Fruit fly (Drosophila melanogaster) whole organism, embryonic: ENCODE measurements around the gene CAH16.

ENCODE experiments used
- ATbp ChIP-seq: fragments of 200-800 bp; sonication (Bioruptor generic); optimal IDR thresholded peaks from 2 replicates; lab custom pipeline; 2017; ENCODE audit warnings: missing biosample characterization, mild to moderate bottlenecking, missing genetic modification characterization, missing genetic modification reagents
- Asciz ChIP-seq: fragments of 200-800 bp; sonication (Bioruptor generic); optimal IDR thresholded peaks from 2 replicates; lab custom pipeline; 2017; ENCODE audit warnings: missing biosample characterization, mild to moderate bottlenecking, missing genetic modification characterization, missing genetic modification reagents
- CG10267 ChIP-seq: fragments of 200-800 bp; sonication (Bioruptor generic); optimal IDR thresholded peaks from 2 replicates; lab custom pipeline; 2018; ENCODE audit warnings: missing biosample characterization, mild to moderate bottlenecking, missing genetic modification characterization, moderate library complexity
- CG10366 ChIP-seq: fragments of 200-800 bp; sonication (Bioruptor generic); IDR thresholded peaks from 2 replicates; pipeline ENCODE4 v1.3.6; 2022; ENCODE audit warnings: missing biosample characterization, missing genetic modification characterization
- CG11504 ChIP-seq: fragments of 200-800 bp; sonication (Bioruptor generic); optimal IDR thresholded peaks from 3 replicates; lab custom pipeline; 2019; ENCODE audit warnings: missing biosample characterization, mild to moderate bottlenecking, missing genetic modification characterization, moderate library complexity
- CG15514 ChIP-seq: fragments of 200-800 bp; sonication (Bioruptor generic); optimal IDR thresholded peaks from 3 replicates; lab custom pipeline; 2017; ENCODE audit warnings: missing biosample characterization, missing genetic modification characterization, mild to moderate bottlenecking, moderate library complexity, missing genetic modification reagents
- CG1603 ChIP-seq: fragments of 200-800 bp; sonication (Bioruptor generic); optimal IDR thresholded peaks from 2 replicates; lab custom pipeline; 2019; ENCODE audit warnings: missing biosample characterization, mild to moderate bottlenecking, missing genetic modification characterization, moderate library complexity
- CG16815 ChIP-seq: fragments of 200-800 bp; sonication (Bioruptor generic); optimal IDR thresholded peaks from 3 replicates; lab custom pipeline; 2017; ENCODE audit warnings: missing biosample characterization, mild to moderate bottlenecking, missing genetic modification characterization
- CG17361 ChIP-seq: fragments of 200-800 bp; sonication (Bioruptor generic); IDR thresholded peaks from 3 replicates; pipeline ENCODE4 v1.3.6; 2022; ENCODE audit warnings: missing biosample characterization, missing genetic modification characterization
- CG17612 ChIP-seq: fragments of 200-800 bp; sonication (Bioruptor generic); IDR thresholded peaks from 2 replicates; pipeline ENCODE4 v1.3.6; 2022; ENCODE audit warnings: missing biosample characterization, missing genetic modification characterization
- CG18011 ChIP-seq: fragments of 200-800 bp; sonication (Bioruptor generic); optimal IDR thresholded peaks from 2 replicates; lab custom pipeline; 2017; ENCODE audit warnings: missing biosample characterization, missing genetic modification characterization, mild to moderate bottlenecking, moderate library complexity, missing genotype
- CG18262 ChIP-seq: fragments of 200-800 bp; optimal IDR thresholded peaks from 3 replicates; lab custom pipeline; 2019; ENCODE audit warnings: missing biosample characterization, mild to moderate bottlenecking, missing genetic modification characterization, moderate library complexity
- CG2199 ChIP-seq: fragments of 200-800 bp; sonication (Bioruptor generic); IDR thresholded peaks from 3 replicates; pipeline ENCODE4 v1.3.6; 2022; ENCODE audit warnings: missing biosample characterization, missing genetic modification characterization
- CG2678 ChIP-seq: fragments of 200-800 bp; sonication (Bioruptor generic); optimal IDR thresholded peaks from 3 replicates; lab custom pipeline; 2019; ENCODE audit warnings: missing biosample characterization, mild to moderate bottlenecking, missing genetic modification characterization, moderate library complexity
- CG3847 ChIP-seq: fragments of 200-800 bp; sonication (Bioruptor generic); IDR thresholded peaks from 2 replicates; pipeline ENCODE4 v1.3.6; 2022; ENCODE audit warnings: missing biosample characterization, missing genetic modification characterization
- CG42726 ChIP-seq: fragments of 200-800 bp; sonication (Bioruptor generic); IDR thresholded peaks from 2 replicates; pipeline ENCODE4 v1.3.6; 2022; ENCODE audit warnings: missing biosample characterization, missing genetic modification characterization; ENCODE audit not compliant: partially characterized antibody
- CG4707 ChIP-seq: fragments of 200-800 bp; sonication (Bioruptor generic); optimal IDR thresholded peaks from 2 replicates; lab custom pipeline; 2018; ENCODE audit warnings: missing biosample characterization, mild to moderate bottlenecking, missing genetic modification characterization, moderate library complexity
- CG5245 ChIP-seq: fragments of 200-800 bp; sonication (Bioruptor generic); optimal IDR thresholded peaks from 3 replicates; lab custom pipeline; 2016; ENCODE audit warnings: missing biosample characterization, missing genetic modification characterization
- CG6272 ChIP-seq: fragments of 200-800 bp; sonication (Bioruptor generic); IDR thresholded peaks from 2 replicates; pipeline ENCODE4 v1.3.6; 2022; ENCODE audit warnings: missing biosample characterization, missing genetic modification characterization
- CG7786 ChIP-seq: fragments of 200-800 bp; sonication (Bioruptor generic); optimal IDR thresholded peaks from 2 replicates; lab custom pipeline; 2016; ENCODE audit warnings: missing biosample characterization, missing genetic modification characterization
- CG7839 ChIP-seq: fragments of 200-800 bp; sonication (Bioruptor generic); optimal IDR thresholded peaks from 3 replicates; lab custom pipeline; 2018; ENCODE audit warnings: missing biosample characterization, mild to moderate bottlenecking, missing genetic modification characterization, moderate library complexity
- CG8388 ChIP-seq: fragments of 200-800 bp; sonication (Bioruptor generic); optimal IDR thresholded peaks from 2 replicates; lab custom pipeline; 2019; ENCODE audit warnings: missing biosample characterization, mild to moderate bottlenecking, missing genetic modification characterization, moderate library complexity
- CG9727 ChIP-seq: fragments of 200-800 bp; sonication (Bioruptor generic); optimal IDR thresholded peaks from 3 replicates; lab custom pipeline; 2017; ENCODE audit warnings: missing biosample characterization, mild to moderate bottlenecking, missing genetic modification characterization
- CG9876 ChIP-seq: fragments of 200-800 bp; sonication (Bioruptor generic); optimal IDR thresholded peaks from 2 replicates; lab custom pipeline; 2016; ENCODE audit warnings: missing biosample characterization, missing genetic modification characterization
- CTCF ChIP-seq: fragments of 200-800 bp; sonication (Bioruptor generic); optimal IDR thresholded peaks from 2 replicates; lab custom pipeline; 2017; ENCODE audit warnings: missing biosample characterization, mild to moderate bottlenecking, missing genetic modification characterization, moderate library complexity
- CoRest ChIP-seq: fragments of 200-800 bp; sonication (Bioruptor generic); optimal IDR thresholded peaks from 3 replicates; lab custom pipeline; 2018; ENCODE audit warnings: missing biosample characterization, mild to moderate bottlenecking, missing genetic modification characterization, moderate library complexity
- D19A ChIP-seq: fragments of 200-800 bp; optimal IDR thresholded peaks from 3 replicates; lab custom pipeline; 2019; ENCODE audit warnings: missing biosample characterization, mild to moderate bottlenecking, missing genetic modification characterization, moderate library complexity
- Elba2 ChIP-seq: fragments of 200-800 bp; sonication (Bioruptor generic); optimal IDR thresholded peaks from 3 replicates; lab custom pipeline; 2016; ENCODE audit warnings: missing biosample characterization, missing genetic modification characterization
- Fer2 ChIP-seq: fragments of 200-800 bp; sonication (Bioruptor generic); optimal IDR thresholded peaks from 2 replicates; lab custom pipeline; 2018; ENCODE audit warnings: missing biosample characterization, mild to moderate bottlenecking, missing genetic modification characterization, moderate library complexity
- Gug ChIP-seq: fragments of 200-800 bp; sonication (Bioruptor generic); IDR thresholded peaks from 4 replicates; pipeline ENCODE4 v1.3.6; 2022; ENCODE audit warnings: missing biosample characterization, missing genetic modification characterization
- HLH54F ChIP-seq: fragments of 200-800 bp; sonication (Bioruptor generic); optimal IDR thresholded peaks from 3 replicates; lab custom pipeline; 2016; ENCODE audit warnings: missing biosample characterization, missing genetic modification characterization
- NC2α ChIP-seq: fragments of 200-800 bp; sonication (Bioruptor generic); optimal IDR thresholded peaks from 2 replicates; lab custom pipeline; 2016; ENCODE audit warnings: missing biosample characterization, missing genetic modification characterization
- Optix ChIP-seq: fragments of 200-800 bp; sonication (Bioruptor generic); IDR thresholded peaks from 3 replicates; pipeline ENCODE4 v1.3.6; 2022; ENCODE audit warnings: missing biosample characterization, missing genetic modification characterization
- PHDP ChIP-seq: fragments of 200-800 bp; sonication (Bioruptor generic); optimal IDR thresholded peaks from 3 replicates; lab custom pipeline; 2018; ENCODE audit warnings: missing biosample characterization, mild to moderate bottlenecking, missing genetic modification characterization, moderate library complexity
- Ravus ChIP-seq: fragments of 200-800 bp; sonication (Bioruptor generic); IDR thresholded peaks from 2 replicates; pipeline ENCODE4 v1.3.6; 2022; ENCODE audit warnings: missing biosample characterization, missing genetic modification characterization
- Rfx ChIP-seq: fragments of 200-800 bp; sonication (Bioruptor generic); IDR thresholded peaks from 2 replicates; pipeline ENCODE4 v1.3.6; 2022; ENCODE audit warnings: missing biosample characterization, missing genetic modification characterization
- YL-1 ChIP-seq: fragments of 200-800 bp; sonication (Bioruptor generic); optimal IDR thresholded peaks from 3 replicates; lab custom pipeline; 2017; ENCODE audit warnings: missing biosample characterization, mild to moderate bottlenecking, missing genetic modification characterization
- da ChIP-seq: fragments of 200-800 bp; sonication (Bioruptor generic); optimal IDR thresholded peaks from 2 replicates; lab custom pipeline; 2016; ENCODE audit warnings: missing biosample characterization, missing genetic modification characterization
- hkb ChIP-seq, 2 experiments: fragments of 200-800 bp in 1 of 2; fragments of >200 bp in 1 of 2; sonication (Bioruptor generic) in 1 of 2; IDR thresholded peaks in 1 of 2; optimal IDR thresholded peaks in 1 of 2; 2 replicates each; pipeline versions ENCODE4 v1.3.6 to Lab custom; 2017 to 2022; ENCODE audit warnings: missing biosample characterization in 1 of 2, missing genetic modification characterization in 1 of 2
- jigr1 ChIP-seq: fragments of 200-800 bp; sonication (Bioruptor generic); IDR thresholded peaks from 3 replicates; pipeline ENCODE4 v1.3.6; 2022; ENCODE audit warnings: missing biosample characterization, missing genetic modification characterization
- kay ChIP-seq: fragments of 200-800 bp; sonication (Bioruptor generic); optimal IDR thresholded peaks from 2 replicates; lab custom pipeline; 2016; ENCODE audit warnings: missing biosample characterization, missing genetic modification characterization
- nom ChIP-seq: fragments of 200-800 bp; sonication (Bioruptor generic); optimal IDR thresholded peaks from 2 replicates; lab custom pipeline; 2017; ENCODE audit warnings: missing biosample characterization, missing genetic modification characterization, mild to moderate bottlenecking, moderate library complexity, missing genetic modification reagents
- sd ChIP-seq: fragments of 200-800 bp; sonication (Bioruptor generic); optimal IDR thresholded peaks from 3 replicates; lab custom pipeline; 2018; ENCODE audit warnings: missing biosample characterization, mild to moderate bottlenecking, missing genetic modification characterization, moderate library complexity
- shn ChIP-seq: fragments of 200-800 bp; sonication (Bioruptor generic); optimal IDR thresholded peaks from 3 replicates; lab custom pipeline; 2016; ENCODE audit warnings: missing biosample characterization, missing genetic modification characterization
- sima ChIP-seq: fragments of 200-800 bp; sonication (Bioruptor generic); optimal IDR thresholded peaks from 2 replicates; lab custom pipeline; 2016; ENCODE audit warnings: missing biosample characterization, missing genetic modification characterization
- sob ChIP-seq: fragments of 200-800 bp; sonication (Bioruptor generic); IDR thresholded peaks from 2 replicates; pipeline ENCODE4 v1.3.6; 2022; ENCODE audit warnings: missing biosample characterization, missing genetic modification characterization
- ttk ChIP-seq: fragments of 200-800 bp; sonication (Bioruptor generic); IDR thresholded peaks from 2 replicates; pipeline ENCODE4 v2.1.2; 2022; ENCODE audit warnings: missing biosample characterization, missing genetic modification characterization
- twi ChIP-seq: fragments of 200-800 bp; optimal IDR thresholded peaks from 2 replicates; lab custom pipeline; 2019; ENCODE audit warnings: missing biosample characterization, mild to moderate bottlenecking, missing genetic modification characterization, moderate library complexity
- wek ChIP-seq: fragments of 200-800 bp; sonication (Bioruptor generic); optimal IDR thresholded peaks from 3 replicates; lab custom pipeline; 2018; ENCODE audit warnings: missing biosample characterization, mild to moderate bottlenecking, missing genetic modification characterization, moderate library complexity
- zf30C ChIP-seq: fragments of 200-800 bp; sonication (Bioruptor generic); optimal IDR thresholded peaks from 3 replicates; lab custom pipeline; 2018; ENCODE audit warnings: missing biosample characterization, mild to moderate bottlenecking, missing genetic modification characterization

CAH16 gene

DNA sequence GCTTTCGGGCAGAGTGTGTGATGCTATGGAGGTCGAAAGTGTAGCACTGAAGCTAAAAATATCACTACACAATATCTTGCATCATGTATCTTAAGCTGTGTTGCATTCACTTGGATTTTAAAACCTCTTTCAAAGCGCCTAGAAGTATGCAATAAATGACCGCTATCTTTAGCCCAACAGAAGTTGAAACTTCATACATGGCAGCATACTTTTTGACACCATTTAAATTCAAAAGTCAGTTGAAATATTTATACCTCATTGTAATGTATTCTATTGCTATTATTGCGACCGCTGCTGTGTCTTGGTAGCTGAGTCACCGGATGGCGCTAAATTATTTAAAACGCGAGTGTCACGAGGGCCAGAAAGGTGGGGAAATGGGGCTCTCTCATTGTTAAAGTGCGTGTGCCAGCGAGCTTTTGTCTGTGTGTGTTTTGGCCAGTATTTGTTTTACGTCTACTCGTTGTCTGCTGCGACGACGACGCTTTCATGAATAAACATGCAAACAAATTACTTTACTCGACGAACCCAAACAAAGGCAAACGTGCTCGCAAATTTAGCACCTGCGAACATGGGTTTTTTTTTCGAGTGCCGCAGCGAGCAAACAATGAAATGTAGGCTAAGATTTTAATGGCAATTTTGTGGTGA lies 10.9 kb downstream of the CAH16 start (continued):
- no peak for TF ChIP-seq CG2678
- no peak for TF ChIP-seq CG6272 (GFP tag; lab: Robert Waterston, UW)
- no peak for TF ChIP-seq CG1603 (tag; lab: Kevin White, UChicago)
- TF ChIP-seq CG16815 (GFP tag; lab: Kevin White, UChicago), result no peak
- no peak for TF ChIP-seq Rfx
- no peak for TF ChIP-seq D19A
- no peak for TF ChIP-seq CoRest (tag; lab: Kevin White, UChicago)
- TF ChIP-seq wek (GFP tag; lab: Kevin White, UChicago), result no peak
- TF ChIP-seq sima (GFP tag; lab: Kevin White, UChicago), result no peak
- TF ChIP-seq da (GFP tag; lab: Kevin White, UChicago), result no peak
- TF ChIP-seq Optix (GFP tag; lab: Robert Waterston, UW), result no peak
- TF ChIP-seq NC2α (GFP tag; lab: Kevin White, UChicago), result no peak
- peak; percentile 36 for TF ChIP-seq ATbp (GFP tag; lab: Kevin White, UChicago)
- TF ChIP-seq CG9876, result no peak
- no peak for TF ChIP-seq sob (GFP tag; lab: Robert Waterston, UW)
- peak; percentile 6 for TF ChIP-seq CTCF (GFP tag; lab: Kevin White, UChicago)
- peak; percentile 6 for TF ChIP-seq CG7839 (tag; lab: Kevin White, UChicago)
- TF ChIP-seq CG10267 (tag; lab: Kevin White, UChicago), result no peak
- peak; percentile 80 for TF ChIP-seq CG17612 (GFP tag; lab: Robert Waterston, UW)
- TF ChIP-seq CG3847 (GFP tag; lab: Robert Waterston, UW), result no peak
- TF ChIP-seq zf30C (GFP tag; lab: Kevin White, UChicago), result no peak
- no peak for TF ChIP-seq CG7786 (GFP tag; lab: Kevin White, UChicago)
- TF ChIP-seq kay (GFP tag; lab: Kevin White, UChicago), result peak; percentile 26
- no peak for TF ChIP-seq CG5245
- no peak for TF ChIP-seq Fer2 (tag; lab: Kevin White, UChicago)
- no peak for TF ChIP-seq twi (tag; lab: Kevin White, UChicago)
- TF ChIP-seq CG18011 (GFP tag; lab: Kevin White, UChicago), result peak; percentile 93
- no peak for TF ChIP-seq Gug
- TF ChIP-seq CG8388, result no peak
- TF ChIP-seq Elba2 (GFP tag; lab: Kevin White, UChicago), result no peak
- TF ChIP-seq hkb (optimal IDR thresholded peaks at IDR 0.05; lab: Kevin White, UChicago), result no peak
- 0 out of 2 replicates have a peak, but pooled peaks have one; percentile 20 for TF ChIP-seq hkb (GFP tag; IDR thresholded peaks at IDR 0.05; lab: Robert Waterston, UW)
- no peak for TF ChIP-seq Ravus (GFP tag; lab: Robert Waterston, UW)
- TF ChIP-seq YL-1 (GFP tag; lab: Kevin White, UChicago), result no peak
- peak; percentile 23 for TF ChIP-seq CG11504 (tag; lab: Kevin White, UChicago)
- no peak for TF ChIP-seq CG17361 (GFP tag; lab: Robert Waterston, UW)
- no peak for TF ChIP-seq CG9727 (GFP tag; lab: Kevin White, UChicago)
- TF ChIP-seq CG42726 (GFP tag; lab: Robert Waterston, UW), result no peak
- no peak for TF ChIP-seq ttk (GFP tag; lab: Robert Waterston, UW)
- TF ChIP-seq CG2199, result no peak
- no peak for TF ChIP-seq CG4707 (GFP tag; lab: Kevin White, UChicago)
- TF ChIP-seq CG10366, result no peak
- TF ChIP-seq PHDP (tag; lab: Kevin White, UChicago), result no peak
- TF ChIP-seq shn (GFP tag; lab: Kevin White, UChicago), result no peak
- TF ChIP-seq Asciz (GFP tag; lab: Kevin White, UChicago), result no peak
- peak; percentile 6 for TF ChIP-seq CG15514
- TF ChIP-seq sd (tag; lab: Kevin White, UChicago), result no peak
- no peak for TF ChIP-seq jigr1 (GFP tag; lab: Robert Waterston, UW)
- no peak for TF ChIP-seq nom (GFP tag; lab: Kevin White, UChicago)
- TF ChIP-seq HLH54F (GFP tag; lab: Kevin White, UChicago), result no peak
- no peak for TF ChIP-seq CG18262 (tag; lab: Kevin White, UChicago)
